Fruit fly (Drosophila melanogaster) whole organism, pupa: Measurements from ENCODE around the gene Cand1.

Experiments
- CG10348 ChIP-seq: fragments of 200-800 bp; sonication (Bioruptor generic); IDR thresholded peaks from 2 replicates; pipeline ENCODE4 v1.3.6; 2022; ENCODE audit warnings: missing biosample characterization, missing genetic modification characterization
- CG12605 ChIP-seq: fragments of 200-800 bp; sonication (Bioruptor generic); IDR thresholded peaks from 2 replicates; pipeline ENCODE4 v1.3.6; 2022; ENCODE audit warnings: missing biosample characterization, missing genetic modification characterization
- CG13204 ChIP-seq: fragments of 200-800 bp; sonication (Bioruptor generic); optimal IDR thresholded peaks from 2 replicates; lab custom pipeline; 2018; ENCODE audit warnings: missing biosample characterization, mild to moderate bottlenecking, missing genetic modification characterization, moderate library complexity
- CG14655 ChIP-seq: fragments of 200-800 bp; sonication (Bioruptor generic); optimal IDR thresholded peaks from 3 replicates; lab custom pipeline; 2017; ENCODE audit warnings: mild to moderate bottlenecking, missing biosample characterization, missing genetic modification reagents, missing genetic modification characterization
- CG15710 ChIP-seq: fragments of 200-800 bp; sonication (Bioruptor generic); optimal IDR thresholded peaks from 2 replicates; lab custom pipeline; 2018; ENCODE audit warnings: missing biosample characterization, mild to moderate bottlenecking, missing genetic modification characterization, moderate library complexity
- CG17806 ChIP-seq: fragments of 200-800 bp; sonication (Bioruptor generic); optimal IDR thresholded peaks from 2 replicates; lab custom pipeline; 2018; ENCODE audit warnings: missing biosample characterization, mild to moderate bottlenecking, missing genetic modification characterization, moderate library complexity
- CG32121 ChIP-seq: fragments of 200-800 bp; sonication (Bioruptor generic); IDR thresholded peaks from 2 replicates; pipeline ENCODE4 v1.3.6; 2022; ENCODE audit warnings: missing biosample characterization, missing genetic modification characterization
- CG34367 ChIP-seq: fragments of 200-800 bp; sonication (Bioruptor generic); optimal IDR thresholded peaks from 2 replicates; lab custom pipeline; 2018; ENCODE audit warnings: missing biosample characterization, mild to moderate bottlenecking, missing genetic modification characterization
- CG4496 ChIP-seq: fragments of 200-800 bp; sonication (Bioruptor generic); IDR thresholded peaks from 3 replicates; pipeline ENCODE4 v1.3.6; 2022; ENCODE audit warnings: missing biosample characterization, missing genetic modification characterization
- CG8159 ChIP-seq: fragments of 200-800 bp; sonication (Bioruptor generic); optimal IDR thresholded peaks from 3 replicates; lab custom pipeline; 2018; ENCODE audit warnings: missing biosample characterization, mild to moderate bottlenecking, missing genetic modification characterization, moderate library complexity
- CG8301 ChIP-seq: fragments of 200-800 bp; sonication (Bioruptor generic); optimal IDR thresholded peaks from 2 replicates; lab custom pipeline; 2018; ENCODE audit warnings: missing biosample characterization, mild to moderate bottlenecking, missing genetic modification characterization
- CG9948 ChIP-seq: fragments of 200-800 bp; sonication (Bioruptor generic); optimal IDR thresholded peaks from 2 replicates; lab custom pipeline; 2018; ENCODE audit warnings: missing biosample characterization, mild to moderate bottlenecking, missing genetic modification characterization, moderate library complexity
- D1 ChIP-seq: fragments of 200-800 bp; sonication (Bioruptor generic); optimal IDR thresholded peaks from 2 replicates; lab custom pipeline; 2018; ENCODE audit warnings: missing biosample characterization, mild to moderate bottlenecking, missing genetic modification characterization, moderate library complexity
- EcR ChIP-seq: fragments of 200-800 bp; sonication (Bioruptor generic); optimal IDR thresholded peaks from 3 replicates; lab custom pipeline; 2019; ENCODE audit warnings: missing biosample characterization, missing genetic modification characterization, mild to moderate bottlenecking, moderate library complexity, missing genetic modification reagents
- Ets98B ChIP-seq: fragments of 200-800 bp; sonication (Bioruptor generic); IDR thresholded peaks from 2 replicates; pipeline ENCODE4 v1.3.6; 2022; ENCODE audit warnings: missing biosample characterization, missing genetic modification characterization
- Pif1A ChIP-seq: fragments of 200-800 bp; sonication (Bioruptor generic); optimal IDR thresholded peaks from 3 replicates; lab custom pipeline; 2016; ENCODE audit warnings: missing biosample characterization, missing genetic modification characterization
- Pif1B ChIP-seq: fragments of 200-800 bp; sonication (Bioruptor generic); optimal IDR thresholded peaks from 3 replicates; lab custom pipeline; 2016; ENCODE audit warnings: missing biosample characterization, missing genetic modification characterization
- Snoo ChIP-seq: fragments of 200-800 bp; sonication (Bioruptor generic); optimal IDR thresholded peaks from 3 replicates; lab custom pipeline; 2017; ENCODE audit warnings: missing biosample characterization, mild to moderate bottlenecking, missing genetic modification characterization, inconsistent platforms
- fd96Ca ChIP-seq: fragments of 200-800 bp; sonication (Bioruptor generic); IDR thresholded peaks from 3 replicates; pipeline ENCODE4 v1.3.6; 2022; ENCODE audit warnings: missing biosample characterization, missing genetic modification characterization
- gl ChIP-seq: fragments of 200-800 bp; sonication (Bioruptor generic); optimal IDR thresholded peaks from 2 replicates; lab custom pipeline; 2018; ENCODE audit warnings: missing biosample characterization, mild to moderate bottlenecking, missing genetic modification characterization
- rn ChIP-seq: fragments of 200-800 bp; sonication (Bioruptor generic); IDR thresholded peaks from 2 replicates; pipeline ENCODE4 v1.3.6; 2022; ENCODE audit warnings: missing biosample characterization, missing genetic modification characterization

Cand1 gene

dm6 chr2L:10396488-10396824, 33.9 kb upstream of the Cand1 start, which contains the start of gene Cnot4:
Gene Cnot4 (plus strand): TSS chr2L:10396716.
- no peak for TF ChIP-seq CG32121
- no peak for TF ChIP-seq CG17806
- no peak for TF ChIP-seq CG9948 (tag; lab: Kevin White, UChicago)
- no peak for TF ChIP-seq D1 (tag; lab: Kevin White, UChicago)
- no peak for TF ChIP-seq gl (tag; lab: Kevin White, UChicago)
- TF ChIP-seq, all 21 proteins: peak for 0

dm6 chr2L:10395642-10396487, 33.4 kb upstream of the Cand1 start, which contains the start of gene Mdh1:
Gene Mdh1 (minus strand): TSS chr2L:10396332.
- TF ChIP-seq EcR (GFP tag; lab: Kevin White, UChicago), result peak; percentile 20
- no peak for TF ChIP-seq CG13204 (GFP tag; lab: Kevin White, UChicago)

DNA sequence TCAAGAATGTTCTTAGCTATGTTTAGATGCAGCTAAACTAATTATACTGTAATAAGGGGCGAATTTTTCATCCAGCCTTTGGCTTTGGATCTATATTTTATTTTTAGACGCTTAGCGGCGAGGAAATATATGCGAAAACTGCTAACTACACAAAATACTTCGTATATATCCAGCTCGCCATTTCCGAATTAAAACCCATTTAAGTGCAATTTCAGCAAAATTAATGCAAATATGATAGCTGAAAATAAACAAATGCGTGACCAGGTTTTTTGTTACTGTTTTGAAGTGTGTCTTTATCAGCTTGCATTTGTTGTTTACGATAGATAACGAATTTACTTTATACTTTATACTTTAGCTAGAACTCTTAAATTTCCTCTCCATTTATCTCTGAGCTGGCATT, 32.5 kb upstream of the Cand1 start:
- no peak for TF ChIP-seq CG15710
- no peak for TF ChIP-seq fd96Ca
- no peak for TF ChIP-seq Ets98B (GFP tag; lab: Robert Waterston, UW)
- no peak for TF ChIP-seq gl (tag; lab: Kevin White, UChicago)
- no peak for TF ChIP-seq Pif1B (GFP tag; lab: Kevin White, UChicago)
- no peak for TF ChIP-seq CG13204 (GFP tag; lab: Kevin White, UChicago)
- TF ChIP-seq CG32121, result no peak
- TF ChIP-seq rn (GFP tag; lab: Robert Waterston, UW), result no peak
- TF ChIP-seq CG4496 (GFP tag; lab: Robert Waterston, UW), result no peak
- no peak for TF ChIP-seq Pif1A
- TF ChIP-seq CG9948 (tag; lab: Kevin White, UChicago), result no peak
- no peak for TF ChIP-seq Snoo
- no peak for TF ChIP-seq CG12605 (GFP tag; lab: Robert Waterston, UW)

DNA sequence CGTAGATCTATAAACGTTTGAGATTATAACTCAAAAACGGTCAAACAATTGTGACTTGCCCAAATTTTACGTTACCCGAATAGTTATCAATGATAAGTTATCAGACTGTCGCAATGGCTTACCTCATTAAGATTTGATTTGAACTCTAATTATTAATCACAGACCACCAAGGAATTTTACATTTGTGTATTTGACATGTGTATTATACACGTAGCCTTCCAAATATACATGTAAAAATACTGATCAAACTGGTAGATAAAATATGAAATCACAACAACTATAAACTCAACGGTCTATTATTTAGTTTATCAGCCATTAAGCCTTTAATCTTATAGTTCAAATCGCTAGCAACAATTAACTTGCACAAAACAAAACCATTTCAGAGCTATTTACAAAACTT, 31.0 kb upstream of the Cand1 start:
- TF ChIP-seq EcR (GFP tag; lab: Kevin White, UChicago), result no peak
- TF ChIP-seq CG4496 (GFP tag; lab: Robert Waterston, UW), result no peak
- TF ChIP-seq gl (tag; lab: Kevin White, UChicago), result no peak
- TF ChIP-seq D1 (tag; lab: Kevin White, UChicago), result no peak
- TF ChIP-seq rn (GFP tag; lab: Robert Waterston, UW), result no peak
- TF ChIP-seq CG10348 (GFP tag; lab: Robert Waterston, UW), result no peak
- no peak for TF ChIP-seq Ets98B (GFP tag; lab: Robert Waterston, UW)
- TF ChIP-seq Snoo, result no peak
- no peak for TF ChIP-seq CG17806

DNA sequence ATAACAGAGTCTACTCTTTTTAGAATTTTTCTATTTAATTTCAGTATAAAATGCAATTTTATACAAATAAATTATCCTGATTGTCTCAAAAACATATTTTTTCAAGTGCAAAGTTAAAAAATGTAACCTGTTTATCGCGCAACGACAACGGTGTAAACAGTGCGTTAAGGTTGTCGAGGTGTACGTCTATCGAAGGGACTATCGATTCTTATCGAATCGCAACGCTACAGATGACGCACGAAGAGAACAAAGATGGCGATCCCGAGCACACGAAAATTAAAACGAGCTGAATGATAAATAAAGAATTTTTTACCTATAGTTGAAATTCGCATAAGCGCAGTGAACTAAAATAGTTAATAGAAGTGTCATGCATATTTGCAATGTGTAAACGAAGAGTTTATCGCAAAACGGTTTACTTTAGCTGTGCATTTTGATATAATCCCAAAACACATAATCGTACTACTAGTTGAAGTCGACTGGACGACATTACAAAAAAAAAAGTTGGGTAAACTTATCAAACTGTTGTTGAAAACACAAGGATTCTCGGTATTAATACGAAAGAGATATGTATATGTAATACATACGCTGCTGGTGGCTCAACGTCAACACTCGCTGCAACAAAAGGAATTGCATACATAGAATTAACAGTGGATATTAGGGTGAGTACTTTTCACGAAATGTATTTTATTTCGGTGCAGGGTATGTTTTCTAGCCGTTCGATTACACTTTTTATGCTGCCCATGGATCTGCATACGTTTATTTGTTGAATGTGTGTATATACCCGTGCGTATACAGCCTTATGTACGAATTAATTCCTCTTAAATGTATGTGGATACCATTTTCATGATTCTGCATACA, 25.6 kb upstream of the Cand1 start, which contains the start of gene da:
TSS of gene da (plus strand) at position 237 of the 858 bp plus-strand sequence.
- TF ChIP-seq CG15710, result peak; percentile 39
- no peak for TF ChIP-seq CG14655 (GFP tag; lab: Kevin White, UChicago)
- TF ChIP-seq CG9948 (tag; lab: Kevin White, UChicago), result peak; percentile 32
- peak; percentile 31 for TF ChIP-seq CG17806
- TF ChIP-seq CG13204 (GFP tag; lab: Kevin White, UChicago), result no peak
- TF ChIP-seq Ets98B (GFP tag; lab: Robert Waterston, UW), result peak; percentile 67
- TF ChIP-seq EcR (GFP tag; lab: Kevin White, UChicago), result no peak
- peak; percentile 61; the same call in 1 of the 2 replicates for TF ChIP-seq CG32121
- TF ChIP-seq Snoo, result peak; percentile 41
- TF ChIP-seq Pif1A, result peak; percentile 45
- TF ChIP-seq CG34367, result peak; percentile 17
- TF ChIP-seq gl (tag; lab: Kevin White, UChicago), result no peak
- no peak for TF ChIP-seq Pif1B (GFP tag; lab: Kevin White, UChicago)
- peak; percentile 28 for TF ChIP-seq CG12605 (GFP tag; lab: Robert Waterston, UW)
- peak; percentile 65; the same call in 2 of the 3 replicates for TF ChIP-seq CG4496 (GFP tag; lab: Robert Waterston, UW)
- TF ChIP-seq D1 (tag; lab: Kevin White, UChicago), result peak; percentile 72
- TF ChIP-seq fd96Ca, result no peak
- no peak for TF ChIP-seq CG10348 (GFP tag; lab: Robert Waterston, UW)
- peak; percentile 31 for TF ChIP-seq CG8159
- peak; percentile 16 for TF ChIP-seq CG8301 (tag; lab: Kevin White, UChicago)
- no peak for TF ChIP-seq rn (GFP tag; lab: Robert Waterston, UW)
- TF ChIP-seq, all 21 proteins: peak for 13

dm6 chr2L:10386824-10387223, 24.3 kb upstream of the Cand1 start:
- no peak for TF ChIP-seq CG14655 (GFP tag; lab: Kevin White, UChicago)
- TF ChIP-seq CG15710, result no peak
- no peak for TF ChIP-seq EcR (GFP tag; lab: Kevin White, UChicago)
- TF ChIP-seq CG17806, result no peak
- no peak for TF ChIP-seq fd96Ca
- TF ChIP-seq Snoo, result no peak
- no peak for TF ChIP-seq CG34367
- no peak for TF ChIP-seq CG32121
- no peak for TF ChIP-seq Pif1A
- no peak for TF ChIP-seq rn (GFP tag; lab: Robert Waterston, UW)
